Worm (Caenorhabditis elegans): ENCODE data around the gene srab-14.

The srab-14 gene

DNA sequence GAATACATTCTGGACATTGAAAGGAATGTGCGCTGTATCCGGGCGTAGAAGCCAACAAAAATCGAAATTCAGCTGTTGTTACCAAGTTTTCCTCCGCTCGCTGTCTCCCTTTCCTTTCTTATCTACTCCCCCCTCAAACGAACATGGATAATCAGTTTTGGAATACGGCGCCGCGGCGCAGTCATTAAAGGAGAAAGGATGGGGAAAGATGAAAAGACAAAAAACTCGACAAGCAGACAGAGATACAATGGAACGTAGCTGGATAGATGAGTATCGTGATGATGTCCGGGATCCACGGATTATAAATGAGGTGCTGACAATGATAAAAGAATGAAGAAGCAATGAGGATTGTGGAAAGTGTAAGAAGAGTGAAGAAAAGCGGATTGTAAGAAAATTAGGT is 46.1 kb upstream of the srab-14 start:
- TF ChIP-seq hlh-30 (tag; optimal IDR thresholded peaks at IDR 0.05; ENCODE audit: insufficient read depth) (no peak), pqm-1 (tag; optimal IDR thresholded peaks at IDR 0.05) (no peak), tbx-2 (tag; optimal IDR thresholded peaks at IDR 0.05) (no peak), ceh-19 (GFP tag; optimal IDR thresholded peaks at IDR 0.05) (no peak), C08G9.2 (tag; optimal IDR thresholded peaks at IDR 0.05) (no peak), ref-2 (tag; optimal IDR thresholded peaks at IDR 0.05) (no peak), ttx-3 (tag; optimal IDR thresholded peaks at IDR 0.05) (no peak), ceh-22 (tag; optimal IDR thresholded peaks at IDR 0.05) (no peak), pat-9 (tag; optimal IDR thresholded peaks at IDR 0.05) (no peak), unc-42 (tag; optimal IDR thresholded peaks at IDR 0.05) (no peak), nhr-11 (tag; optimal IDR thresholded peaks at IDR 0.05) (no peak), ceh-45 (GFP tag; IDR thresholded peaks at IDR 0.05) (no peak), ztf-16 (tag; optimal IDR thresholded peaks at IDR 0.05) (no peak), unc-55 (GFP tag; optimal IDR thresholded peaks at IDR 0.05) (no peak), K02D7.2 (tag; optimal IDR thresholded peaks at IDR 0.05) (no peak), ets-4 (tag; optimal IDR thresholded peaks at IDR 0.05) (no peak)

DNA sequence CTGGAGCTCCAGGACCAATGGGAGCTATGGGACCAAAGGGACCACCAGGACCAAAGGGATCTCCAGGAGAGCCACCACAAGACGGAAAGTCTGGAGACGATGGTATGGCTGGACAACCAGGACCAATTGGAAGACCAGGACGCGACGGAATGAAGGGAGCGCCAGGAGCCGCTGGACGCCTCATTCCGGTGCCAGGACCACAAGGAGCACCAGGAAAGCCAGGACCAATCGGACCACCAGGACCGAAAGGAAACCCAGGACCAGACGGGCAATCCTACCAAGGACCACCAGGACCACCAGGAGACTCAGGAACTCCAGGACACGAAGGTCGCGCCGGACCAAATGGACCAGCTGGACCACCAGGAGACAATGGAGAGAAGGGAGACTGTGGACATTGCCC is 45.5 kb upstream of the srab-14 start:
- TF ChIP-seq syd-9 (tag; optimal IDR thresholded peaks at IDR 0.05), result no peak
- no peak for TF ChIP-seq ceh-19 (GFP tag; optimal IDR thresholded peaks at IDR 0.05)
- no peak for TF ChIP-seq unc-55 (GFP tag; optimal IDR thresholded peaks at IDR 0.05)
- TF ChIP-seq ceh-48 (tag; optimal IDR thresholded peaks at IDR 0.05), result no peak
- no peak for TF ChIP-seq ceh-45 (GFP tag; IDR thresholded peaks at IDR 0.05)
- TF ChIP-seq pax-1 (tag; optimal IDR thresholded peaks at IDR 0.05), result no peak
- TF ChIP-seq C08G9.2 (tag; optimal IDR thresholded peaks at IDR 0.05), result no peak
- TF ChIP-seq ceh-24 (tag; optimal IDR thresholded peaks at IDR 0.05), result no peak
- TF ChIP-seq hlh-8 (tag; optimal IDR thresholded peaks at IDR 0.05), result no peak
- no peak for TF ChIP-seq pat-9 (tag; optimal IDR thresholded peaks at IDR 0.05)
- TF ChIP-seq ceh-34 (tag; optimal IDR thresholded peaks at IDR 0.05), result no peak
- TF ChIP-seq ahr-1 (tag; optimal IDR thresholded peaks at IDR 0.05), result no peak
- no peak for TF ChIP-seq unc-3 (GFP tag; conservative IDR thresholded peaks at IDR 0.05)
- no peak for TF ChIP-seq unc-3 (tag; optimal IDR thresholded peaks at IDR 0.05)
- no peak for TF ChIP-seq hlh-30 (tag; optimal IDR thresholded peaks at IDR 0.05; ENCODE audit: insufficient read depth)
- no peak for TF ChIP-seq tbx-2 (tag; optimal IDR thresholded peaks at IDR 0.05)
- TF ChIP-seq C38D4.7 (GFP tag; optimal IDR thresholded peaks at IDR 0.05), result no peak
- no peak for TF ChIP-seq ceh-31 (tag; optimal IDR thresholded peaks at IDR 0.05)

DNA sequence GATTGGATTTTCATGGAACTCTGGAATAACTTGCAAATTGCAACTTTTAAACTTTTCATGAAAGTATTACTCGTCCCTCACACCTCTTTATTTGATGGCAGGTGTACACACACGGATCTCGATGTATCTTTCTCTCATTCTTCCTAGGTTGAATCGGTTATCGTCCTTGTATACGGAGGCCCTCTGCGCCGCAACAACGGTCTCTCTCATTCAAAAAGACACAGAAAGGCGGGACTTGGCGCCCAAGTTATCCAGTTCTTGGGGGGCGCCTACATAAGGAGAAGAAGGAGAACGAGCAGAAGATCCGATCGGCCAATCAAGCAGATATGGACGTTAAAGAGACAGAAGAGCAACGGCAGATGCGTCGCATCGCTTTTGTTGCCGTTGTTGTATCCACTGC is 44.5 kb upstream of the srab-14 start, which contains the start of gene rol-8:
rol-8 (plus strand) TSS at position 301 of the 400 bp plus-strand sequence.
- TF ChIP-seq fax-1 (tag; optimal IDR thresholded peaks at IDR 0.05) (no peak), lim-6 (tag; optimal IDR thresholded peaks at IDR 0.05) (no peak), ceh-18 (tag; optimal IDR thresholded peaks at IDR 0.05) (no peak), nhr-11 (tag; optimal IDR thresholded peaks at IDR 0.05) (no peak), unc-55 (GFP tag; optimal IDR thresholded peaks at IDR 0.05) (no peak), sox-4 (tag; optimal IDR thresholded peaks at IDR 0.05) (no peak), odd-2 (tag; optimal IDR thresholded peaks at IDR 0.05) (no peak), ets-4 (tag; optimal IDR thresholded peaks at IDR 0.05) (no peak), hlh-8 (tag; optimal IDR thresholded peaks at IDR 0.05) (no peak), F13H6.1 (tag; optimal IDR thresholded peaks at IDR 0.05) (no peak), nfya-1 (tag; optimal IDR thresholded peaks at IDR 0.05) (no peak), ceh-2 (tag; optimal IDR thresholded peaks at IDR 0.05) (no peak), elt-2 (tag; optimal IDR thresholded peaks at IDR 0.05) (no peak), unc-86 (tag; optimal IDR thresholded peaks at IDR 0.05) (no peak), sox-2 (GFP tag; IDR thresholded peaks at IDR 0.05) (no peak), ceh-14 (tag; optimal IDR thresholded peaks at IDR 0.05) (no peak)

Measured in whole organism, late embryonic.